Worm (Caenorhabditis elegans): ENCODE results near the gene F40F8.3.

Gene F40F8.3

DNA sequence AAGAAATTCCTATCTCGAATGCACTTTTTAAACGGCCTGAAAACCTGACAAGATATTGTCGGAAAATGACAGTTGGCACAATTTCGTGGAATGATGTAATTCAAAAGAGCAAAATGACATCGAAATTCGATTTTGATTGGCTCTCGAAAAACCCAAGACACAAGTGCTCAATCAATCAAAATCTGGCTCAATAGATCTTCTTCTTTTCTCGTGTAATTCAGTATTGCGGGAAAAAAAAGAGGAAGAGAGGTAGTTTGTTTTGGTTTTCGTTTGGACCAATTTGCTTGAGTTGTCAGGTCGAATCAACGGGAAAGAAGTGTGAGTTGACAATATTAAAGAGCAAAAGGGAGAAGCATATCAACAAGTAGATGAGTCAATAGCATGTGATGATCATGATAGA, 6.7 kb downstream of the F40F8.3 start:
- TF ChIP-seq unc-55 (GFP tag; optimal IDR thresholded peaks at IDR 0.05) (peak; percentile 76), unc-3 (GFP tag; conservative IDR thresholded peaks at IDR 0.05) (no peak), unc-3 (tag; optimal IDR thresholded peaks at IDR 0.05) (no peak)

DNA sequence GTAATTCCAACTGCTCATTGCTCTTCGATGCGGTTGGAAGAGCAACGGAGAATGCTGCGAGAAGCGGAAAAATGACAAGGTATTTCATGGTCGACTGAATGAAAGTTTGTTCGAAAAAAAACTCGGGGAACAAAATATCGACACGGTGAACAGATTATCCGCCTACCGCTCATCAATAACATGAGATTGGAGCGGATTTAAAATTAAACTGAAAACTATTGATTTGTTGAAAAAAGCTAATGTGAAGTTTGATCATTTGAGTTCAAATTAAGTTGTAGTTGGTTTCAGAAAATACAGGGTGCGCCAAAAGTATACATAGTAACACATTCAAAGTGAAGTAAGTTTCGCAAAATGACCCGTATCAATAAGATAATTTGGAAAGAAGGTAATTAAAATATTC, 11.1 kb downstream of the F40F8.3 start, which contains the start of gene F40F8.4:
TSS of gene F40F8.4 (minus strand) at position 101 of the 400 bp plus-strand sequence.
- TF ChIP-seq pha-4 (tag; optimal IDR thresholded peaks at IDR 0.05) = no peak

DNA sequence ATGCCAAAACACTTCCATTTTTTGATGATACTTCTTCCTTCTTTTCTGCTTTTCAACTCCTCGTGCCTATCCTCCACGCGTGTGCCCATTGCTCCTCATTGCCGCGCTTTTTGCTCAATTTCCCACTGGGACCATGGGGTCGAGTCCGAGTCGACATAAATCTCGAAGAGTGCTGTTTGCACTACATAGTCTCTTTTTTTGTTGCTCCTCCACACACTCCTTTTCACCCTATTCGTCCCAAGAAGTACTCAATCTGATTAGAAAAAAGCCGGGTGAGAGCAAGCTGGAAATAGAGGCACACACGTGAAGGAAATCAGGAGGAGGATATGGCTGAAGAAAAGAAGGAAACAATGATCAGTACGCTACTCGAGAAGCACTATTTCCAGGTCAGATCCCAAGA, 13.5 kb downstream of the F40F8.3 start, which contains the start of gene arrd-6:
TSS of gene arrd-6 (plus strand) at position 169 of the 400 bp plus-strand sequence.
- TF ChIP-seq unc-55 (GFP tag; optimal IDR thresholded peaks at IDR 0.05) (no peak), hlh-6 (tag; optimal IDR thresholded peaks at IDR 0.05) (no peak), nfya-1 (tag; optimal IDR thresholded peaks at IDR 0.05) (no peak), tbx-7 (tag; optimal IDR thresholded peaks at IDR 0.05) (no peak), ceh-22 (tag; optimal IDR thresholded peaks at IDR 0.05) (no peak), rnt-1 (tag; optimal IDR thresholded peaks at IDR 0.05) (no peak)

ce11 chrII:11149866-11150685, 21.0 kb downstream of the F40F8.3 start:
- TF ChIP-seq unc-3 (GFP tag; conservative IDR thresholded peaks at IDR 0.05) (no peak), unc-3 (tag; optimal IDR thresholded peaks at IDR 0.05) (no peak), ahr-1 (tag; optimal IDR thresholded peaks at IDR 0.05) (no peak), npax-4 (tag; optimal IDR thresholded peaks at IDR 0.05) (no peak), mec-3 (tag; optimal IDR thresholded peaks at IDR 0.05; ENCODE audit: borderline replicate concordance) (no peak), tbx-2 (tag; optimal IDR thresholded peaks at IDR 0.05) (no peak), lim-6 (tag; optimal IDR thresholded peaks at IDR 0.05) (no peak), Y22D7AL.16 (tag; optimal IDR thresholded peaks at IDR 0.05) (no peak), ceh-14 (tag; optimal IDR thresholded peaks at IDR 0.05) (no peak), madf-2 (tag; optimal IDR thresholded peaks at IDR 0.05) (no peak), ceh-48 (tag; optimal IDR thresholded peaks at IDR 0.05) (no peak), unc-42 (tag; optimal IDR thresholded peaks at IDR 0.05) (no peak), pha-4 (tag; optimal IDR thresholded peaks at IDR 0.05) (no peak), ceh-31 (tag; optimal IDR thresholded peaks at IDR 0.05) (no peak), ceh-34 (tag; optimal IDR thresholded peaks at IDR 0.05) (no peak), pha-2 (tag; optimal IDR thresholded peaks at IDR 0.05) (no peak), ztf-16 (tag; optimal IDR thresholded peaks at IDR 0.05) (no peak), tbx-7 (tag; optimal IDR thresholded peaks at IDR 0.05) (no peak), elt-4 (tag; optimal IDR thresholded peaks at IDR 0.05) (no peak), ets-4 (tag; optimal IDR thresholded peaks at IDR 0.05) (no peak)

- TF ChIP-seq ceh-14 (tag; optimal IDR thresholded peaks at IDR 0.05) (no peak), elt-2 (tag; optimal IDR thresholded peaks at IDR 0.05) (peak; percentile 80), hlh-30 (tag; optimal IDR thresholded peaks at IDR 0.05; ENCODE audit: insufficient read depth) (peak; percentile 26)
Measured at ce11 chrII:11150976-11151375, 21.9 kb downstream of the F40F8.3 start.

DNA sequence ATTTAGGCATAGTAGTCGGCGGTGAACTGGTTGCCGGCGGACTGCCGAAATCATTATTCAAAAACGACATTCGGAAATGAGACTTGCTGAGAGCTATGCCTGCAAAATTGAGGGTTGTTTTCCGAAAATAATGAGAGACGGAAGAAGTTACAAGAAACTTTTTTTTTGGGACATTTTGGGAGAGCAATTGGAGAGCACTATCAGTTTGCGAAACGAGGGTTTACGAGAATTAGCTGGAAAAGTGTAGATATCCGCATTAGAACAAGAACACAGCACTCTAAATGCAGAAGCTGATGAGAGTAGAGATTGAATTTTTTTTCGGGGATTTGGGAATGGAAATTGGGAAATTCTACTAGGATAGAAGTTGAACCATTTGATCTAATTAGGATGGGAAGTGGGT, 23.4 kb downstream of the F40F8.3 start, which contains the start of gene pqm-1:
TSS of gene pqm-1 (minus strand) at position 101 of the 400 bp plus-strand sequence.
- TF ChIP-seq ceh-45 (GFP tag; IDR thresholded peaks at IDR 0.05) (no peak), ceh-18 (tag; optimal IDR thresholded peaks at IDR 0.05) (no peak), eyg-1 (tag; optimal IDR thresholded peaks at IDR 0.05) (no peak), tbx-7 (tag; optimal IDR thresholded peaks at IDR 0.05) (no peak), ceh-31 (tag; optimal IDR thresholded peaks at IDR 0.05) (no peak), dmd-4 (tag; optimal IDR thresholded peaks at IDR 0.05; ENCODE audit: borderline replicate concordance) (no peak), madf-2 (tag; optimal IDR thresholded peaks at IDR 0.05) (no peak), ceh-19 (GFP tag; optimal IDR thresholded peaks at IDR 0.05) (no peak), fax-1 (tag; optimal IDR thresholded peaks at IDR 0.05) (no peak), T23F11.4 (GFP tag; optimal IDR thresholded peaks at IDR 0.05) (no peak), ceh-9 (tag; optimal IDR thresholded peaks at IDR 0.05) (no peak), ets-4 (tag; optimal IDR thresholded peaks at IDR 0.05) (no peak), K09A11.1 (tag; optimal IDR thresholded peaks at IDR 0.05; ENCODE audit: insufficient read depth) (no peak), nfya-1 (tag; optimal IDR thresholded peaks at IDR 0.05) (no peak)
